Worm (Caenorhabditis elegans) whole organism, early embryonic: Measurements from ENCODE around the gene srh-82.

Experiments
- B0310.2 ChIP-seq: sonication (generic microtip); optimal IDR thresholded peaks from 2 replicates; lab custom pipeline; 2016; ENCODE audit warnings: mild to moderate bottlenecking, missing genetic modification characterization, missing compliant biosample characterization
- F13C5.2 ChIP-seq: sonication (generic microtip); optimal IDR thresholded peaks from 2 replicates; lab custom pipeline; 2017; ENCODE audit warnings: mild to moderate bottlenecking, missing genetic modification characterization, inconsistent platforms, missing compliant biosample characterization
- aly-1 ChIP-seq: sonication (generic microtip); optimal IDR thresholded peaks from 2 replicates; lab custom pipeline; 2016; ENCODE audit warnings: missing genetic modification characterization, missing compliant biosample characterization
- ama-1 ChIP-seq: fragments of 150-350 bp; optimal IDR thresholded peaks from 2 replicates; lab custom pipeline; 2014
- ceh-13 ChIP-seq: fragments of 200-800 bp; sonication (Bioruptor generic); optimal IDR thresholded peaks from 2 replicates; lab custom pipeline; 2018; ENCODE audit warnings: mild to moderate bottlenecking, missing genetic modification characterization, missing compliant biosample characterization
- ets-7 ChIP-seq: sonication (generic microtip); optimal IDR thresholded peaks from 2 replicates; lab custom pipeline; 2016; ENCODE audit warnings: missing genotype, missing genetic modification characterization, missing compliant biosample characterization
- flt-1 ChIP-seq: fragments of 200-800 bp; sonication (Bioruptor generic); IDR thresholded peaks from 2 replicates; pipeline ENCODE4 v1.3.6; 2022; ENCODE audit warnings: missing genetic modification characterization, missing compliant biosample characterization
- hmbx-1 ChIP-seq: sonication (generic microtip); optimal IDR thresholded peaks from 2 replicates; lab custom pipeline; 2016; ENCODE audit warnings: mild to moderate bottlenecking, missing genetic modification characterization, missing compliant biosample characterization
- hmg-4 ChIP-seq: fragments of 200-800 bp; sonication (Bioruptor generic); optimal IDR thresholded peaks from 2 replicates; lab custom pipeline; 2018; ENCODE audit warnings: mild to moderate bottlenecking, missing genetic modification characterization, missing compliant biosample characterization
- pes-1 ChIP-seq: fragments of 200-800 bp; sonication (Bioruptor generic); IDR thresholded peaks from 2 replicates; pipeline ENCODE4 v1.3.6; 2022; ENCODE audit warnings: missing genetic modification reagents, missing genetic modification characterization, missing compliant biosample characterization
- scrt-1 ChIP-seq: fragments of 200-800 bp; sonication (Bioruptor generic); IDR thresholded peaks from 2 replicates; pipeline ENCODE4 v1.3.6; 2022; ENCODE audit warnings: missing genetic modification characterization, missing compliant biosample characterization
- sea-1 ChIP-seq: fragments of 200-800 bp; sonication (Bioruptor generic); conservative IDR thresholded peaks from 2 replicates; pipeline ENCODE4 v1.3.6; 2022; ENCODE audit warnings: missing genetic modification characterization, missing compliant biosample characterization
- tbx-11 ChIP-seq: fragments of 200-800 bp; sonication (Bioruptor generic); IDR thresholded peaks from 2 replicates; pipeline ENCODE4 v1.3.6; 2022; ENCODE audit warnings: missing genetic modification characterization, missing compliant biosample characterization
- tbx-37 ChIP-seq: fragments of 200-800 bp; sonication (Bioruptor generic); conservative IDR thresholded peaks from 2 replicates; pipeline ENCODE4 v1.3.6; 2022; ENCODE audit warnings: missing genetic modification reagents, missing genetic modification characterization, missing compliant biosample characterization

DNA sequence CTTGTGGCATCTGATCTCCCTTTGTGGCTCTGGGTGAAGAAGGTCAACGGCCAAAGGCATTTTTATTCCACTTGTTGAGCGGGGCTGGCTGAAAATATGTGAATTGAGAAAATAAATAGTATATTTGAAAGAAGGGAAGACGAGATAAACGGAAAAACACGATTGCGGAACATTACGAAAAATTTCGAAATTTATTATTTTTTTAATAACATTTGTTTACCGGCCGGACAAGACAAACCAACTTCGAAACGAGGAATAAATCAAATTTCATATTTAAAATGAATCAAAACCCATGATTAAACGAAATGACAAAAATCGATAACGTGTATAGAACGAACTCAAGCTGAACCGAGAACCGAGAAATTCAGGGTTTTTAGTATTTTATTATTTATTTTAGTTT lies 40.9 kb upstream of the srh-82 start, which contains the start of gene rps-27:
- TF ChIP-seq flt-1 (GFP tag; lab: Robert Waterston, UW) (no peak), tbx-37 (GFP tag; lab: Robert Waterston, UW) (no peak), ets-7 (tag; lab: Kevin White, UChicago) (no peak), B0310.2 (tag; lab: Kevin White, UChicago) (no peak), aly-1 (tag; lab: Kevin White, UChicago) (no peak), scrt-1 (no peak), F13C5.2 (tag; lab: Kevin White, UChicago) (no peak), hmbx-1 (no peak), ama-1 (lab: Kevin White, UChicago) (no peak), tbx-11 (GFP tag; lab: Robert Waterston, UW) (no peak), pes-1 (no peak), hmg-4 (GFP tag; lab: Kevin White, UChicago) (no peak), sea-1 (GFP tag; lab: Robert Waterston, UW) (no peak), ceh-13 (no peak)
